Worm (Caenorhabditis elegans) whole organism, midembryonic: Measurements from ENCODE around the gene C05D12.7.

Experiments
- cog-1 ChIP-seq: sonication (generic microtip); optimal IDR thresholded peaks from 2 replicates; lab custom pipeline; 2016; ENCODE audit warnings: missing genetic modification characterization, missing compliant biosample characterization
- med-1 ChIP-seq: sonication (generic microtip); optimal IDR thresholded peaks from 2 replicates; lab custom pipeline; 2017; ENCODE audit warnings: missing genetic modification characterization, mild to moderate bottlenecking, missing compliant biosample characterization, antibody characterized with exemption, missing genetic modification reagents; ENCODE audit not compliant: insufficient read depth
- ref-1 ChIP-seq: fragments of 200-800 bp; sonication (Bioruptor generic); conservative IDR thresholded peaks from 2 replicates; pipeline ENCODE4 v1.3.6; 2022; ENCODE audit warnings: missing genetic modification reagents, missing genetic modification characterization, missing compliant biosample characterization
- ztf-23 ChIP-seq: fragments of 200-800 bp; sonication (Bioruptor generic); IDR thresholded peaks from 2 replicates; pipeline ENCODE4 v1.3.6; 2022; ENCODE audit warnings: missing genetic modification reagents, missing genetic modification characterization, missing compliant biosample characterization
- ztf-29 ChIP-seq: fragments of 200-800 bp; sonication (Bioruptor generic); IDR thresholded peaks from 2 replicates; pipeline ENCODE4 v1.3.6; 2022; ENCODE audit warnings: missing genetic modification reagents, missing genetic modification characterization, missing compliant biosample characterization

DNA sequence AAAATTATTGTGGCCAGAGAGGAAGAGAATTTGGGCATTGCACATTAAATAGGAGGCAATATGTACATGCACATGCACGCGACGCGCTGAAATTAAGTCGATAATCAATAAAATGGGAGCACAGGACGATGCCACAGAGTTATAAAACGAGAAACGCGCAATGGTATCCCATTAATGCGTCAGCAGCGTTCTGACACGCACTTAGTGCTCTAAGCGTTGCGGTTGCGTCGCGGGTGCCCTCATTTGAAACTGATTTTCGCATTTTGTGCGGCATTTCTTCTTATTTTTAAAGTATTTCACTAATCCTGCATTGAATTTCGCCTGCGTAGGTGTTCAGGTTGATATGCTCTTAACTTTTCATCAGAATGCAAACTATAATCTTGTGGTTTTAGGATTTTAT, 43.1 kb downstream of the C05D12.7 start, which contains the start of gene rsp-1:
- no peak for TF ChIP-seq ztf-29 (GFP tag; lab: Robert Waterston, UW)
- peak; percentile 15 for TF ChIP-seq cog-1 (tag; lab: Kevin White, UChicago)
- no peak for TF ChIP-seq ref-1 (GFP tag; lab: Robert Waterston, UW)
- peak; percentile 28 for TF ChIP-seq med-1 (GFP tag; lab: Kevin White, UChicago)
- peak; percentile 66 for TF ChIP-seq ztf-23 (GFP tag; lab: Robert Waterston, UW)
